Fruit fly (Drosophila melanogaster) whole organism, prepupa: ENCODE results near the gene CG4041.

Experiments used
- Blimp-1 ChIP-seq: fragments of 200-800 bp; sonication (Bioruptor generic); optimal IDR thresholded peaks from 3 replicates; lab custom pipeline; 2017; ENCODE audit warnings: missing biosample characterization, missing genetic modification characterization, mild to moderate bottlenecking, moderate library complexity, missing genetic modification reagents
- CG10631 ChIP-seq: fragments of 200-800 bp; sonication (Bioruptor generic); optimal IDR thresholded peaks from 2 replicates; lab custom pipeline; 2016; ENCODE audit warnings: missing biosample characterization, missing genetic modification characterization
- CG10669 ChIP-seq: fragments of 200-800 bp; sonication (Bioruptor generic); optimal IDR thresholded peaks from 3 replicates; lab custom pipeline; 2018; ENCODE audit warnings: missing biosample characterization, mild to moderate bottlenecking, missing genetic modification characterization, moderate library complexity
- CG11294 ChIP-seq: fragments of 200-800 bp; sonication (Bioruptor generic); IDR thresholded peaks from 2 replicates; pipeline ENCODE4 v1.3.6; 2022; ENCODE audit warnings: missing biosample characterization, missing genetic modification characterization
- CG11762 ChIP-seq: fragments of 200-800 bp; sonication (Bioruptor generic); optimal IDR thresholded peaks from 3 replicates; lab custom pipeline; 2016; ENCODE audit warnings: missing biosample characterization, missing genetic modification characterization; ENCODE audit not compliant: insufficient read depth
- CG11902 ChIP-seq: fragments of 200-800 bp; sonication (Bioruptor generic); optimal IDR thresholded peaks from 3 replicates; lab custom pipeline; 2016; ENCODE audit warnings: missing biosample characterization, missing genetic modification characterization
- CG15336 ChIP-seq: fragments of 200-800 bp; sonication (Bioruptor generic); IDR thresholded peaks from 2 replicates; pipeline ENCODE4 v1.3.6; 2022; ENCODE audit warnings: missing biosample characterization, missing genetic modification characterization
- CG1621 ChIP-seq: fragments of 200-800 bp; sonication (Bioruptor generic); optimal IDR thresholded peaks from 3 replicates; lab custom pipeline; 2018; ENCODE audit warnings: missing biosample characterization, mild to moderate bottlenecking, missing genetic modification characterization
- CG16779 ChIP-seq: fragments of 200-800 bp; sonication (Bioruptor generic); optimal IDR thresholded peaks from 3 replicates; lab custom pipeline; 2017; ENCODE audit warnings: missing biosample characterization, mild to moderate bottlenecking, missing genetic modification characterization
- CG31627 ChIP-seq: fragments of 200-800 bp; sonication (Bioruptor generic); optimal IDR thresholded peaks from 3 replicates; lab custom pipeline; 2016; ENCODE audit warnings: missing biosample characterization, missing genetic modification characterization
- CG3919 ChIP-seq: fragments of 200-800 bp; sonication (Bioruptor generic); optimal IDR thresholded peaks from 3 replicates; lab custom pipeline; 2016; ENCODE audit warnings: missing biosample characterization, missing genetic modification characterization
- CG4318 ChIP-seq: fragments of 200-800 bp; sonication (Bioruptor generic); optimal IDR thresholded peaks from 3 replicates; lab custom pipeline; 2017; ENCODE audit warnings: missing biosample characterization, mild to moderate bottlenecking, missing genetic modification characterization
- CG6163 ChIP-seq: fragments of 200-800 bp; sonication (Bioruptor generic); IDR thresholded peaks from 3 replicates; pipeline ENCODE4 v1.3.6; 2022; ENCODE audit warnings: missing biosample characterization, missing genetic modification characterization
- CG6276 ChIP-seq: fragments of 200-800 bp; sonication (Bioruptor generic); optimal IDR thresholded peaks from 2 replicates; lab custom pipeline; 2017; ENCODE audit warnings: missing biosample characterization, mild to moderate bottlenecking, missing genetic modification characterization
- CG6792 ChIP-seq: fragments of 200-800 bp; sonication (Bioruptor generic); optimal IDR thresholded peaks from 3 replicates; lab custom pipeline; 2016; ENCODE audit warnings: missing biosample characterization, missing genetic modification characterization
- CG6808 ChIP-seq: fragments of 200-800 bp; sonication (Bioruptor generic); optimal IDR thresholded peaks from 3 replicates; lab custom pipeline; 2017; ENCODE audit warnings: missing biosample characterization, missing genetic modification characterization, mild to moderate bottlenecking, moderate library complexity, missing genetic modification reagents
- CG6854 ChIP-seq: fragments of 200-800 bp; sonication (Bioruptor generic); optimal IDR thresholded peaks from 2 replicates; lab custom pipeline; 2017; ENCODE audit warnings: missing biosample characterization, mild to moderate bottlenecking, missing genetic modification characterization
- CG7368 ChIP-seq: fragments of 200-800 bp; sonication (Bioruptor generic); optimal IDR thresholded peaks from 3 replicates; lab custom pipeline; 2016; ENCODE audit warnings: missing biosample characterization, missing genetic modification characterization
- CG8119 ChIP-seq: fragments of 200-800 bp; sonication (Bioruptor generic); IDR thresholded peaks from 3 replicates; pipeline ENCODE4 v1.3.6; 2022; ENCODE audit warnings: missing biosample characterization, missing genetic modification characterization
- CG8632 ChIP-seq: fragments of 200-800 bp; sonication (Bioruptor generic); optimal IDR thresholded peaks from 3 replicates; lab custom pipeline; 2016; ENCODE audit warnings: missing biosample characterization, missing genetic modification characterization
- CG9139 ChIP-seq: fragments of 200-800 bp; sonication (Bioruptor generic); optimal IDR thresholded peaks from 3 replicates; lab custom pipeline; 2017; ENCODE audit warnings: missing biosample characterization, mild to moderate bottlenecking, missing genetic modification characterization
- Eip75B ChIP-seq: fragments of 200-800 bp; sonication (Bioruptor generic); optimal IDR thresholded peaks from 3 replicates; lab custom pipeline; 2016; ENCODE audit warnings: missing biosample characterization, missing genetic modification characterization
- Eip78C ChIP-seq: fragments of 200-800 bp; sonication (Bioruptor generic); peaks from one replicate; lab custom pipeline; 2016; ENCODE audit warnings: missing biosample characterization, missing genetic modification characterization
- Ets21C ChIP-seq: fragments of 200-800 bp; sonication (Bioruptor generic); optimal IDR thresholded peaks from 3 replicates; lab custom pipeline; 2016; ENCODE audit warnings: missing biosample characterization, missing genetic modification characterization
- Ets96B ChIP-seq: fragments of 200-800 bp; optimal IDR thresholded peaks from 2 replicates; lab custom pipeline; 2019; ENCODE audit warnings: missing biosample characterization, mild to moderate bottlenecking, missing genetic modification characterization, moderate library complexity
- Gug ChIP-seq: fragments of 200-800 bp; sonication (Bioruptor generic); IDR thresholded peaks from 2 replicates; pipeline ENCODE4 v1.3.6; 2022; ENCODE audit warnings: missing biosample characterization, missing genetic modification characterization
- Hr39 ChIP-seq: fragments of 200-800 bp; sonication (Bioruptor generic); optimal IDR thresholded peaks from 2 replicates; lab custom pipeline; 2016; ENCODE audit warnings: missing biosample characterization, missing genetic modification characterization
- Hr4 ChIP-seq: fragments of 200-800 bp; sonication (Bioruptor generic); optimal IDR thresholded peaks from 3 replicates; lab custom pipeline; 2016; ENCODE audit warnings: missing biosample characterization, missing genetic modification characterization
- Lpt ChIP-seq: fragments of 200-800 bp; sonication (Bioruptor generic); optimal IDR thresholded peaks from 3 replicates; lab custom pipeline; 2016; ENCODE audit warnings: missing biosample characterization, missing genetic modification characterization
- Met ChIP-seq: fragments of 200-800 bp; sonication (Bioruptor generic); optimal IDR thresholded peaks from 3 replicates; lab custom pipeline; 2016; ENCODE audit warnings: missing biosample characterization, missing genetic modification characterization
- OdsH ChIP-seq: fragments of 200-800 bp; sonication (Bioruptor generic); optimal IDR thresholded peaks from 3 replicates; lab custom pipeline; 2016; ENCODE audit warnings: missing biosample characterization, missing genetic modification characterization
- Smox ChIP-seq: fragments of 200-800 bp; sonication (Bioruptor generic); optimal IDR thresholded peaks from 3 replicates; lab custom pipeline; 2016; ENCODE audit warnings: missing biosample characterization, missing genetic modification characterization
- Sox102F ChIP-seq: fragments of 200-800 bp; sonication (Bioruptor generic); optimal IDR thresholded peaks from 2 replicates; lab custom pipeline; 2016; ENCODE audit warnings: missing biosample characterization, mild to moderate bottlenecking, missing genetic modification characterization
- Sox14 ChIP-seq: fragments of 200-800 bp; sonication (Bioruptor generic); optimal IDR thresholded peaks from 3 replicates; lab custom pipeline; 2016; ENCODE audit warnings: missing biosample characterization, missing genetic modification characterization
- Sox15 ChIP-seq: fragments of 200-800 bp; sonication (Bioruptor generic); optimal IDR thresholded peaks from 3 replicates; lab custom pipeline; 2016; ENCODE audit warnings: missing biosample characterization, missing genetic modification characterization
- cyc ChIP-seq: fragments of 200-800 bp; sonication (Bioruptor generic); optimal IDR thresholded peaks from 3 replicates; lab custom pipeline; 2016; ENCODE audit warnings: missing biosample characterization, missing genetic modification characterization
- dac ChIP-seq: fragments of 200-800 bp; sonication (Bioruptor generic); optimal IDR thresholded peaks from 2 replicates; lab custom pipeline; 2017; ENCODE audit warnings: missing biosample characterization, mild to moderate bottlenecking, missing genetic modification characterization
- dsx ChIP-seq: fragments of 200-800 bp; optimal IDR thresholded peaks from 3 replicates; lab custom pipeline; 2019; ENCODE audit warnings: missing biosample characterization, mild to moderate bottlenecking, missing genetic modification characterization, moderate library complexity; ENCODE audit not compliant: poor library complexity, severe bottlenecking
- eg ChIP-seq: fragments of 200-800 bp; sonication (Bioruptor generic); IDR thresholded peaks from 3 replicates; pipeline ENCODE4 v1.3.6; 2022; ENCODE audit warnings: missing biosample characterization, missing genetic modification characterization
- fd59A ChIP-seq: fragments of 200-800 bp; sonication (Bioruptor generic); optimal IDR thresholded peaks from 2 replicates; lab custom pipeline; 2017; ENCODE audit warnings: missing biosample characterization, mild to moderate bottlenecking, missing genetic modification characterization, missing genetic modification reagents
- fd85E ChIP-seq: fragments of 200-800 bp; sonication (Bioruptor generic); optimal IDR thresholded peaks from 3 replicates; lab custom pipeline; 2016; ENCODE audit warnings: missing biosample characterization, missing genetic modification characterization
- fkh ChIP-seq: fragments of 200-800 bp; sonication (Bioruptor generic); optimal IDR thresholded peaks from 3 replicates; lab custom pipeline; 2017; ENCODE audit warnings: missing biosample characterization, mild to moderate bottlenecking, missing genetic modification characterization, moderate library complexity
- lz ChIP-seq: fragments of 200-800 bp; sonication (Bioruptor generic); optimal IDR thresholded peaks from 3 replicates; lab custom pipeline; 2016; ENCODE audit warnings: missing biosample characterization, missing genetic modification characterization
- net ChIP-seq: fragments of 200-800 bp; sonication (Bioruptor generic); optimal IDR thresholded peaks from 3 replicates; lab custom pipeline; 2016; ENCODE audit warnings: missing biosample characterization, missing genetic modification characterization
- pdm3 ChIP-seq: fragments of 200-800 bp; sonication (Bioruptor generic); optimal IDR thresholded peaks from 3 replicates; lab custom pipeline; 2016; ENCODE audit warnings: missing biosample characterization, missing genetic modification characterization
- salr ChIP-seq, 2 experiments: fragments of 200-800 bp; sonication (Bioruptor generic); optimal IDR thresholded peaks; 3 replicates each; lab custom pipeline; 2016 to 2018; ENCODE audit warnings: missing biosample characterization in 2 of 2, missing genetic modification characterization in 2 of 2, mild to moderate bottlenecking in 1 of 2
- ss ChIP-seq, 2 experiments: fragments of 200-800 bp; sonication (Bioruptor generic); optimal IDR thresholded peaks; 2 replicates in 1 of 2; 3 replicates in 1 of 2; lab custom pipeline; 2017 to 2018; ENCODE audit warnings: mild to moderate bottlenecking in 2 of 2, missing biosample characterization in 2 of 2, missing genetic modification characterization in 2 of 2, moderate library complexity in 1 of 2
- svp ChIP-seq: fragments of 200-800 bp; sonication (Bioruptor generic); peaks from one replicate; lab custom pipeline; 2016; ENCODE audit warnings: missing biosample characterization, missing genetic modification characterization
- topi ChIP-seq: fragments of 200-800 bp; sonication (Bioruptor generic); optimal IDR thresholded peaks from 3 replicates; lab custom pipeline; 2016; ENCODE audit warnings: missing biosample characterization, missing genetic modification characterization

CG4041 gene

dm6 chrX:4940527-4940926 lies 22.3 kb upstream of the CG4041 start:
- TF ChIP-seq fkh (GFP tag; lab: Kevin White, UChicago), result peak; percentile 4
- no peak for TF ChIP-seq OdsH (GFP tag; lab: Kevin White, UChicago)
- 0 out of 3 replicates have a peak, but pooled peaks have one; percentile 6 for TF ChIP-seq eg

dm6 chrX:4939788-4940441 lies 21.7 kb upstream of the CG4041 start:
- peak; percentile 96 for TF ChIP-seq Hr39 (GFP tag; lab: Kevin White, UChicago)
- TF ChIP-seq Smox (GFP tag; lab: Kevin White, UChicago), result peak; percentile 93
- peak; percentile 97 for TF ChIP-seq svp
- peak; percentile 94 for TF ChIP-seq CG8632 (GFP tag; lab: Kevin White, UChicago)
- TF ChIP-seq Gug, result peak; percentile 98
- TF ChIP-seq ss (GFP tag; optimal IDR thresholded peaks at IDR 0.05; lab: Kevin White, UChicago), result peak; percentile 89 to 95
- TF ChIP-seq CG11902, result peak; percentile 95
- peak; percentile 96 for TF ChIP-seq CG6792 (GFP tag; lab: Kevin White, UChicago)
- peak; percentile 73 for TF ChIP-seq Blimp-1 (GFP tag; lab: Kevin White, UChicago)
- TF ChIP-seq pdm3, result peak; percentile 98
- TF ChIP-seq Met (GFP tag; lab: Kevin White, UChicago), result peak; percentile 95
- peak; percentile 99 for TF ChIP-seq CG6163 (GFP tag; lab: Robert Waterston, UW)
- TF ChIP-seq cyc, result peak; percentile 97
- peak; percentile 97 for TF ChIP-seq CG7368 (GFP tag; lab: Kevin White, UChicago)
- TF ChIP-seq fkh (GFP tag; lab: Kevin White, UChicago), result peak; percentile 23
- TF ChIP-seq net (GFP tag; lab: Kevin White, UChicago), result peak; percentile 95
- TF ChIP-seq lz (GFP tag; lab: Kevin White, UChicago), result peak; percentile 95
- peak; percentile 97 for TF ChIP-seq CG8119 (GFP tag; lab: Robert Waterston, UW)
- TF ChIP-seq CG9139 (GFP tag; lab: Kevin White, UChicago), result peak; percentile 90
- TF ChIP-seq CG4318, result peak; percentile 97
- TF ChIP-seq Ets96B, result peak; percentile 93
- TF ChIP-seq fd59A (GFP tag; lab: Kevin White, UChicago), result peak; percentile 95
- peak; percentile 89 for TF ChIP-seq CG6854
- peak; percentile 96 for TF ChIP-seq Sox15
- TF ChIP-seq CG16779, result peak; percentile 85
- peak; percentile 98 for TF ChIP-seq Hr4 (GFP tag; lab: Kevin White, UChicago)
- TF ChIP-seq fd85E, result peak; percentile 78
- TF ChIP-seq CG11294 (GFP tag; lab: Robert Waterston, UW), result peak; percentile 97
- peak; percentile 96 for TF ChIP-seq dac
- peak; percentile 99 for TF ChIP-seq Eip78C
- peak; percentile 95 for TF ChIP-seq topi (GFP tag; lab: Kevin White, UChicago)
- TF ChIP-seq CG10631 (GFP tag; lab: Kevin White, UChicago), result peak; percentile 97
- TF ChIP-seq dsx (GFP tag; lab: Kevin White, UChicago), result peak; percentile 93
- TF ChIP-seq CG15336 (GFP tag; lab: Robert Waterston, UW), result peak; percentile 98
- TF ChIP-seq Lpt (GFP tag; lab: Kevin White, UChicago), result peak; percentile 96
- TF ChIP-seq CG31627 (GFP tag; lab: Kevin White, UChicago), result peak; percentile 96
- TF ChIP-seq CG10669 (GFP tag; lab: Kevin White, UChicago), result peak; percentile 96
- peak; percentile 92 for TF ChIP-seq Sox102F (GFP tag; lab: Kevin White, UChicago)
- peak; percentile 96 for TF ChIP-seq CG11762 (GFP tag; lab: Kevin White, UChicago)
- TF ChIP-seq CG3919 (GFP tag; lab: Kevin White, UChicago), result peak; percentile 98
- TF ChIP-seq eg, result peak; percentile 99
- TF ChIP-seq CG1621 (tag; lab: Kevin White, UChicago), result peak; percentile 97
- TF ChIP-seq salr (GFP tag; optimal IDR thresholded peaks at IDR 0.05; lab: Kevin White, UChicago), result peak; percentile 92 to 96
- TF ChIP-seq CG6276 (GFP tag; lab: Kevin White, UChicago), result peak; percentile 95
- TF ChIP-seq Ets21C (GFP tag; lab: Kevin White, UChicago), result peak; percentile 93
- TF ChIP-seq Sox14 (GFP tag; lab: Kevin White, UChicago), result peak; percentile 97
- peak; percentile 92 for TF ChIP-seq CG6808
- TF ChIP-seq Eip75B, result peak; percentile 96
